Worm (Caenorhabditis elegans) whole organism, midembryonic: ENCODE measurements around the gene F28B12.1.

Experiments
- T22C8.4 ChIP-seq: fragments of 200-800 bp; sonication (Bioruptor generic); IDR thresholded peaks from 2 replicates; pipeline ENCODE4 v1.3.6; 2022; ENCODE audit warnings: missing genetic modification characterization, missing compliant biosample characterization
- cog-1 ChIP-seq: sonication (generic microtip); optimal IDR thresholded peaks from 2 replicates; lab custom pipeline; 2016; ENCODE audit warnings: missing genetic modification characterization, missing compliant biosample characterization
- flt-1 ChIP-seq: fragments of 200-800 bp; sonication (Bioruptor generic); IDR thresholded peaks from 2 replicates; pipeline ENCODE4 v1.3.6; 2022; ENCODE audit warnings: missing genetic modification characterization, missing compliant biosample characterization
- klf-2 ChIP-seq: fragments of 200-800 bp; sonication (Bioruptor generic); conservative IDR thresholded peaks from 2 replicates; pipeline ENCODE4 v1.3.6; 2022; ENCODE audit warnings: missing genetic modification reagents, missing genetic modification characterization, missing compliant biosample characterization
- med-1 ChIP-seq: sonication (generic microtip); optimal IDR thresholded peaks from 2 replicates; lab custom pipeline; 2017; ENCODE audit warnings: missing genetic modification characterization, mild to moderate bottlenecking, missing compliant biosample characterization, antibody characterized with exemption, missing genetic modification reagents; ENCODE audit not compliant: insufficient read depth
- ref-1 ChIP-seq: fragments of 200-800 bp; sonication (Bioruptor generic); conservative IDR thresholded peaks from 2 replicates; pipeline ENCODE4 v1.3.6; 2022; ENCODE audit warnings: missing genetic modification reagents, missing genetic modification characterization, missing compliant biosample characterization
- tab-1 ChIP-seq: fragments of 200-800 bp; sonication (Bioruptor generic); IDR thresholded peaks from 2 replicates; pipeline ENCODE4 v1.3.6; 2022; ENCODE audit warnings: missing genetic modification characterization, missing compliant biosample characterization
- ztf-23 ChIP-seq: fragments of 200-800 bp; sonication (Bioruptor generic); IDR thresholded peaks from 2 replicates; pipeline ENCODE4 v1.3.6; 2022; ENCODE audit warnings: missing genetic modification reagents, missing genetic modification characterization, missing compliant biosample characterization
- ztf-29 ChIP-seq: fragments of 200-800 bp; sonication (Bioruptor generic); IDR thresholded peaks from 2 replicates; pipeline ENCODE4 v1.3.6; 2022; ENCODE audit warnings: missing genetic modification reagents, missing genetic modification characterization, missing compliant biosample characterization

Gene F28B12.1

ce11 chrII:5931904-5932764 is 10.6 kb upstream of the F28B12.1 start:
- TF ChIP-seq tab-1 (GFP tag; lab: Robert Waterston, UW) (no peak), ztf-23 (GFP tag; lab: Robert Waterston, UW) (no peak), flt-1 (GFP tag; lab: Robert Waterston, UW) (no peak), klf-2 (GFP tag; lab: Robert Waterston, UW) (no peak), med-1 (no peak), T22C8.4 (no peak), ztf-29 (GFP tag; lab: Robert Waterston, UW) (no peak), cog-1 (tag; lab: Kevin White, UChicago) (no peak), ref-1 (GFP tag; lab: Robert Waterston, UW) (no peak)

- TF ChIP-seq ztf-23 (GFP tag; lab: Robert Waterston, UW) (0 out of 2 replicates have a peak, but pooled peaks have one; percentile 38), tab-1 (GFP tag; lab: Robert Waterston, UW) (0 out of 2 replicates have a peak, but pooled peaks have one; percentile 59), flt-1 (GFP tag; lab: Robert Waterston, UW) (no peak), klf-2 (GFP tag; lab: Robert Waterston, UW) (0 out of 2 replicates have a peak, but pooled peaks have one; percentile 36)
These were observed 9.6 kb upstream of the F28B12.1 start for ce11 chrII:5933133-5933532.

- TF ChIP-seq cog-1 (tag; lab: Kevin White, UChicago): no peak
- TF ChIP-seq med-1: no peak
- TF ChIP-seq T22C8.4: 0 out of 2 replicates have a peak, but pooled peaks have one; percentile 6
These were observed 8.7 kb upstream of the F28B12.1 start for ce11 chrII:5933962-5934422.

DNA sequence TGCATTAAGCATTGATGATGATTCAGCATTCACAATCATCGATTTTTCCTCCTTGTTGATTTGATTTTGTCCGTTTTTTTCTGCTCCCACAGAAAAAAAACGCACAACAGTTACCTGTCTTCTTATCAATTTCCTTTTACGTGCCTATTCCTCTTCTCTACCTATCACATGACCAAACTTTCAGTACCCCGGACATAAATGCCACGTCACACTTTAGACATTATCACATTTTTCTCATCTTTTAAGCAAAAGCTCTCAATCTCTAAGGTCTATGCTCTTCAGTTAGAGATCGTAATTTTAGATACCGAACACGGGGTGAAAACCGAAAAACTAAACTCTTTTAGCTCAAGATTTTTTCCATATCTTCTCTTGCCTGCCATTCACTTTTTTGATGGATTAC is 6.7 kb upstream of the F28B12.1 start:
- no peak for TF ChIP-seq med-1
- no peak for TF ChIP-seq ref-1 (GFP tag; lab: Robert Waterston, UW)
- TF ChIP-seq klf-2 (GFP tag; lab: Robert Waterston, UW): no peak
- no peak for TF ChIP-seq ztf-23 (GFP tag; lab: Robert Waterston, UW)
- TF ChIP-seq flt-1 (GFP tag; lab: Robert Waterston, UW): no peak
- no peak for TF ChIP-seq cog-1 (tag; lab: Kevin White, UChicago)
- no peak for TF ChIP-seq T22C8.4
- TF ChIP-seq tab-1 (GFP tag; lab: Robert Waterston, UW): no peak
- no peak for TF ChIP-seq ztf-29 (GFP tag; lab: Robert Waterston, UW)

DNA sequence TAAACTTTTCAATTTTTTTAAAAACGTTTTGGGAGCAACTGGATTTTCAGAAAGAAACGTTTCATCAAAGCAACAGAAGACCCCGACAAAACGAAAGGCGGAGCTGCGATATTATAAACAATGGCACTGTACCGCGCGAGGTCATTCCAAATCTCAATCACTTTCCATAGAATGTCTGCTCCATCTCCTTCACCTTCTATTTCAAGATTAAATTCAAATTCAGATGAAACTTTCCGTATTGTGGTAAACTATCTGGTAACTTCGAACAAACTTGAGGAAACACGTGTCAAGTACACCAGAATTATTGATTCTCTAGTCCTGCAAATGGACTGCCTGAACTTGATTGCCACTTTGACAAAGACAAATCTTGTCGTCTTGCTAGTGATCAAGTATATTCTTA is 1.9 kb upstream of the F28B12.1 start, which contains the start of gene F28B12.6:
Gene F28B12.6 (plus strand): TSS at position 49 of the 400 bp plus-strand sequence.
- TF ChIP-seq ztf-23 (GFP tag; lab: Robert Waterston, UW): no peak
- TF ChIP-seq cog-1 (tag; lab: Kevin White, UChicago): no peak
- no peak for TF ChIP-seq tab-1 (GFP tag; lab: Robert Waterston, UW)
- no peak for TF ChIP-seq med-1

DNA sequence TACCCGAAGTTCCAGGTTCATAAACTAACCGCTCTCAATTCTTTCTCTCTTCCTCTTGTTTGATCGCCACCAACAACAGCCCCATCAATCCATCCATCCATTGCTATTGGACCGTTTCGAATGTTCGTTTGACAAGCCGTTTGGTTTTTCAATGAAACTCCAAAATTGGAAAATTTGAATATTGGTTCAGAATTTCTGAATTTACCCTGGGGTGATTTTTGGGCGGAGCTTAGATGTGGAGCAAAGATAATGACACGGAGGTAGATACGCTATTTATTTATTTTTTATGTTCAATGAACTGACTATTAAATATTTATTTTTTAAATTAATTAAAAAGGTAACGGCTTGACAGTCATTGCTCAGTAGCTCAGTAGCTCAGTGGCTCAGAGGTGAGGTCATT is 1.5 kb downstream of the F28B12.1 start, which contains the start of gene B0034.2:
Gene B0034.2 (minus strand): TSS at position 101 of the 400 bp plus-strand sequence.
- no peak for TF ChIP-seq ztf-23 (GFP tag; lab: Robert Waterston, UW)
- TF ChIP-seq tab-1 (GFP tag; lab: Robert Waterston, UW): no peak
- TF ChIP-seq cog-1 (tag; lab: Kevin White, UChicago): no peak
- no peak for TF ChIP-seq klf-2 (GFP tag; lab: Robert Waterston, UW)
- TF ChIP-seq flt-1 (GFP tag; lab: Robert Waterston, UW): no peak
- TF ChIP-seq ref-1 (GFP tag; lab: Robert Waterston, UW): no peak
- TF ChIP-seq T22C8.4: no peak
- TF ChIP-seq ztf-29 (GFP tag; lab: Robert Waterston, UW): no peak
- TF ChIP-seq med-1: no peak

DNA sequence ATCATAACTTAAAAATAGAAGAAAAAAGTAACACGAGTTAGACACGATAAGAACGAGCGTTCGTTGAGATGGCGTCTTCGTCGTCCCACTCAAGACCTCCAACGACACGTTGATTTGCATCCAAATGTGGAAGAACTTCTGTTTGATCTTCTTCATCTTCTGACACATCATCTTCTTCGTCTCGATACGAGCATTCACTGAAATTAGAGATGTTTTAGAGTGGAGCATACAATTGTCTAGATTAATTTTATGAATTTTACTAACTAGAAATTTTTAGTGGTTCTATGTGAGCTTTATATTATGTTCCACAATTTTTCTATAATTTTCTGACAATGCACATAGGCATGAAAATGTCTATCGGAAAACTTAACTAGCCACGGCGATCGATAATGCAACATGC is 3.1 kb downstream of the F28B12.1 start:
- TF ChIP-seq med-1 (no peak), T22C8.4 (no peak), ztf-29 (GFP tag; lab: Robert Waterston, UW) (no peak), flt-1 (GFP tag; lab: Robert Waterston, UW) (no peak), cog-1 (tag; lab: Kevin White, UChicago) (no peak), tab-1 (GFP tag; lab: Robert Waterston, UW) (no peak), klf-2 (GFP tag; lab: Robert Waterston, UW) (no peak), ztf-23 (GFP tag; lab: Robert Waterston, UW) (no peak), ref-1 (GFP tag; lab: Robert Waterston, UW) (no peak)

DNA sequence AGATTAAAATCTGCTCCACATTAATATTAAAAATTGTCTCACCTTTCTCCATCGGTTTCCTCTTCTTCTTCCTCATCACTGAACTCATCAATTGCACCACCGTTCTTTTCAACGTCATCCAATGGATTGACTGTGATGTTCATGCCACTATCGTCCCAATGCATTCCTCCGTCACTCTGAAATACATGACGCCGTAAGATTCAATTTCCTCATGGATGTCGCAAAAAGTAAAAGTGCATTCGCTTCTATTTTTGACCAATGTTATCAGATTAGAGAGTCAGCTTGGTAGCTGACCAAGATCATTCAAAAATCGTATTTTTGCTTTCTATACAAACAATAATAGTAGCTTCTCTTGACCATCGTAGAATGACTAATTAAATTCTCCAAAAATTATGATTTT is 3.7 kb downstream of the F28B12.1 start:
- TF ChIP-seq ztf-23 (GFP tag; lab: Robert Waterston, UW): no peak
- no peak for TF ChIP-seq ztf-29 (GFP tag; lab: Robert Waterston, UW)
- no peak for TF ChIP-seq cog-1 (tag; lab: Kevin White, UChicago)
- no peak for TF ChIP-seq klf-2 (GFP tag; lab: Robert Waterston, UW)
- no peak for TF ChIP-seq flt-1 (GFP tag; lab: Robert Waterston, UW)
- no peak for TF ChIP-seq med-1
- no peak for TF ChIP-seq T22C8.4
- TF ChIP-seq tab-1 (GFP tag; lab: Robert Waterston, UW): no peak
- no peak for TF ChIP-seq ref-1 (GFP tag; lab: Robert Waterston, UW)

ce11 chrII:5948681-5949080 is 6.0 kb downstream of the F28B12.1 start:
- TF ChIP-seq ref-1 (GFP tag; lab: Robert Waterston, UW) (no peak), tab-1 (GFP tag; lab: Robert Waterston, UW) (0 out of 2 replicates have a peak, but pooled peaks have one; percentile 19)

- TF ChIP-seq flt-1 (GFP tag; lab: Robert Waterston, UW): no peak
- no peak for TF ChIP-seq ztf-29 (GFP tag; lab: Robert Waterston, UW)
- no peak for TF ChIP-seq T22C8.4
- TF ChIP-seq tab-1 (GFP tag; lab: Robert Waterston, UW): no peak
- no peak for TF ChIP-seq ref-1 (GFP tag; lab: Robert Waterston, UW)
- TF ChIP-seq cog-1 (tag; lab: Kevin White, UChicago): no peak
- TF ChIP-seq ztf-23 (GFP tag; lab: Robert Waterston, UW): no peak
- no peak for TF ChIP-seq med-1
- TF ChIP-seq klf-2 (GFP tag; lab: Robert Waterston, UW): no peak
These were observed 7.9 kb downstream of the F28B12.1 start for ce11 chrII:5950657-5951056.
